Fruit fly (Drosophila melanogaster) ovary, adult (tissue): ENCODE results near the gene CG14971.

Experiments
- CG17801 ChIP-seq: fragments of 200-800 bp; optimal IDR thresholded peaks from 2 replicates; lab custom pipeline; 2019; ENCODE audit warnings: missing biosample characterization, mild to moderate bottlenecking, missing genetic modification characterization, moderate library complexity; ENCODE audit not compliant: partially characterized antibody

Gene CG14971

dm6 chr3L:3449680-3450079 is 21.4 kb downstream of the CG14971 start:
- TF ChIP-seq CG17801 (GFP tag; lab: Kevin White, UChicago), result no peak

dm6 chr3L:3447948-3448526 is 23.1 kb downstream of the CG14971 start:
- TF ChIP-seq CG17801 (GFP tag; lab: Kevin White, UChicago), result no peak

- TF ChIP-seq CG17801 (GFP tag; lab: Kevin White, UChicago), result no peak
Measured at dm6 chr3L:3444246-3444785, 26.8 kb downstream of the CG14971 start.

dm6 chr3L:3442751-3443524 is 28.2 kb downstream of the CG14971 start:
- TF ChIP-seq CG17801 (GFP tag; lab: Kevin White, UChicago), result no peak

- TF ChIP-seq CG17801 (GFP tag; lab: Kevin White, UChicago), result no peak
Measured at dm6 chr3L:3441763-3442673, 29.1 kb downstream of the CG14971 start.

- no peak for TF ChIP-seq CG17801 (GFP tag; lab: Kevin White, UChicago)
Measured at dm6 chr3L:3440116-3440515, 31.0 kb downstream of the CG14971 start.

- TF ChIP-seq CG17801 (GFP tag; lab: Kevin White, UChicago), result no peak
Measured at dm6 chr3L:3439598-3439997, 31.5 kb downstream of the CG14971 start.

- TF ChIP-seq CG17801 (GFP tag; lab: Kevin White, UChicago), result no peak
Measured at dm6 chr3L:3438473-3438872, 32.6 kb downstream of the CG14971 start.

- no peak for TF ChIP-seq CG17801 (GFP tag; lab: Kevin White, UChicago)
Measured at dm6 chr3L:3437664-3438368, 33.3 kb downstream of the CG14971 start.

dm6 chr3L:3436838-3437663 is 34.1 kb downstream of the CG14971 start:
- peak; percentile 79 for TF ChIP-seq CG17801 (GFP tag; lab: Kevin White, UChicago)

dm6 chr3L:3435531-3436309 is 35.4 kb downstream of the CG14971 start:
- no peak for TF ChIP-seq CG17801 (GFP tag; lab: Kevin White, UChicago)

- TF ChIP-seq CG17801 (GFP tag; lab: Kevin White, UChicago), result no peak
Measured at dm6 chr3L:3434882-3435281, 36.2 kb downstream of the CG14971 start.

- no peak for TF ChIP-seq CG17801 (GFP tag; lab: Kevin White, UChicago)
Measured at dm6 chr3L:3433955-3434354, 37.2 kb downstream of the CG14971 start.
